Worm (Caenorhabditis elegans) whole organism, early embryonic: ENCODE data around the gene iscu-1.

ENCODE experiments used
- B0310.2 ChIP-seq: sonication (generic microtip); optimal IDR thresholded peaks from 2 replicates; lab custom pipeline; 2016; ENCODE audit warnings: mild to moderate bottlenecking, missing genetic modification characterization, missing compliant biosample characterization
- F13C5.2 ChIP-seq: sonication (generic microtip); optimal IDR thresholded peaks from 2 replicates; lab custom pipeline; 2017; ENCODE audit warnings: mild to moderate bottlenecking, missing genetic modification characterization, inconsistent platforms, missing compliant biosample characterization
- aly-1 ChIP-seq: sonication (generic microtip); optimal IDR thresholded peaks from 2 replicates; lab custom pipeline; 2016; ENCODE audit warnings: missing genetic modification characterization, missing compliant biosample characterization
- ama-1 ChIP-seq: fragments of 150-350 bp; optimal IDR thresholded peaks from 2 replicates; lab custom pipeline; 2014
- ceh-13 ChIP-seq: fragments of 200-800 bp; sonication (Bioruptor generic); optimal IDR thresholded peaks from 2 replicates; lab custom pipeline; 2018; ENCODE audit warnings: mild to moderate bottlenecking, missing genetic modification characterization, missing compliant biosample characterization
- flt-1 ChIP-seq: fragments of 200-800 bp; sonication (Bioruptor generic); IDR thresholded peaks from 2 replicates; pipeline ENCODE4 v1.3.6; 2022; ENCODE audit warnings: missing genetic modification characterization, missing compliant biosample characterization
- hmbx-1 ChIP-seq: sonication (generic microtip); optimal IDR thresholded peaks from 2 replicates; lab custom pipeline; 2016; ENCODE audit warnings: mild to moderate bottlenecking, missing genetic modification characterization, missing compliant biosample characterization
- pes-1 ChIP-seq: fragments of 200-800 bp; sonication (Bioruptor generic); IDR thresholded peaks from 2 replicates; pipeline ENCODE4 v1.3.6; 2022; ENCODE audit warnings: missing genetic modification reagents, missing genetic modification characterization, missing compliant biosample characterization
- scrt-1 ChIP-seq: fragments of 200-800 bp; sonication (Bioruptor generic); IDR thresholded peaks from 2 replicates; pipeline ENCODE4 v1.3.6; 2022; ENCODE audit warnings: missing genetic modification characterization, missing compliant biosample characterization
- tbx-37 ChIP-seq: fragments of 200-800 bp; sonication (Bioruptor generic); conservative IDR thresholded peaks from 2 replicates; pipeline ENCODE4 v1.3.6; 2022; ENCODE audit warnings: missing genetic modification reagents, missing genetic modification characterization, missing compliant biosample characterization
- tra-4 ChIP-seq: sonication (generic microtip); optimal IDR thresholded peaks from 2 replicates; lab custom pipeline; 2017; ENCODE audit warnings: missing genetic modification characterization, missing compliant biosample characterization

ce11 chrIV:13807724-13808123 is 24.0 kb downstream of the iscu-1 start, which contains the start of gene Y45F10D.14:
- no peak for TF ChIP-seq F13C5.2 (tag; lab: Kevin White, UChicago)
- TF ChIP-seq ceh-13, result no peak
- TF ChIP-seq hmbx-1, result no peak
- no peak for TF ChIP-seq tra-4 (tag; lab: Kevin White, UChicago)
- no peak for TF ChIP-seq aly-1 (tag; lab: Kevin White, UChicago)
- TF ChIP-seq tbx-37 (GFP tag; lab: Robert Waterston, UW), result no peak
- TF ChIP-seq flt-1, result no peak
- no peak for TF ChIP-seq ama-1 (lab: Kevin White, UChicago)
- TF ChIP-seq scrt-1 (GFP tag; lab: Robert Waterston, UW), result no peak
- no peak for TF ChIP-seq B0310.2
- TF ChIP-seq pes-1 (GFP tag; lab: Robert Waterston, UW), result no peak
